Worm (Caenorhabditis elegans) whole organism, midembryonic: ENCODE results near the gene tceb-3.
A peak's percentile ranks its signal among the peaks of the same experiment; 100 is the strongest.

Experiments
- T22C8.4 ChIP-seq: fragments of 200-800 bp; sonication (Bioruptor generic); IDR thresholded peaks from 2 replicates; pipeline ENCODE4 v1.3.6; 2022; ENCODE audit warnings: missing genetic modification characterization, missing compliant biosample characterization
- cog-1 ChIP-seq: sonication (generic microtip); optimal IDR thresholded peaks from 2 replicates; lab custom pipeline; 2016; ENCODE audit warnings: missing genetic modification characterization, missing compliant biosample characterization
- flt-1 ChIP-seq: fragments of 200-800 bp; sonication (Bioruptor generic); IDR thresholded peaks from 2 replicates; pipeline ENCODE4 v1.3.6; 2022; ENCODE audit warnings: missing genetic modification characterization, missing compliant biosample characterization
- klf-2 ChIP-seq: fragments of 200-800 bp; sonication (Bioruptor generic); conservative IDR thresholded peaks from 2 replicates; pipeline ENCODE4 v1.3.6; 2022; ENCODE audit warnings: missing genetic modification reagents, missing genetic modification characterization, missing compliant biosample characterization
- med-1 ChIP-seq: sonication (generic microtip); optimal IDR thresholded peaks from 2 replicates; lab custom pipeline; 2017; ENCODE audit warnings: missing genetic modification characterization, mild to moderate bottlenecking, missing compliant biosample characterization, antibody characterized with exemption, missing genetic modification reagents; ENCODE audit not compliant: insufficient read depth
- ref-1 ChIP-seq: fragments of 200-800 bp; sonication (Bioruptor generic); conservative IDR thresholded peaks from 2 replicates; pipeline ENCODE4 v1.3.6; 2022; ENCODE audit warnings: missing genetic modification reagents, missing genetic modification characterization, missing compliant biosample characterization
- tab-1 ChIP-seq: fragments of 200-800 bp; sonication (Bioruptor generic); IDR thresholded peaks from 2 replicates; pipeline ENCODE4 v1.3.6; 2022; ENCODE audit warnings: missing genetic modification characterization, missing compliant biosample characterization
- ztf-23 ChIP-seq: fragments of 200-800 bp; sonication (Bioruptor generic); IDR thresholded peaks from 2 replicates; pipeline ENCODE4 v1.3.6; 2022; ENCODE audit warnings: missing genetic modification reagents, missing genetic modification characterization, missing compliant biosample characterization
- ztf-29 ChIP-seq: fragments of 200-800 bp; sonication (Bioruptor generic); IDR thresholded peaks from 2 replicates; pipeline ENCODE4 v1.3.6; 2022; ENCODE audit warnings: missing genetic modification reagents, missing genetic modification characterization, missing compliant biosample characterization

tceb-3 gene

ce11 chrII:10947317-10947716 is at the start of gene tceb-3, which contains the start of gene gskl-1:
Gene tceb-3, minus strand, starts transcription at chrII:10947417.
Gene gskl-1, plus strand, starts transcription at chrII:10947559.
- no peak for TF ChIP-seq ztf-23 (GFP tag; lab: Robert Waterston, UW)
- TF ChIP-seq klf-2 (GFP tag; lab: Robert Waterston, UW), result no peak
- TF ChIP-seq tab-1 (GFP tag; lab: Robert Waterston, UW), result no peak
- no peak for TF ChIP-seq med-1
- no peak for TF ChIP-seq ref-1 (GFP tag; lab: Robert Waterston, UW)
- no peak for TF ChIP-seq ztf-29
- no peak for TF ChIP-seq cog-1 (tag; lab: Kevin White, UChicago)
- TF ChIP-seq T22C8.4 (GFP tag; lab: Robert Waterston, UW), result no peak

ce11 chrII:10995600-10995999 is 48.4 kb upstream of the tceb-3 start:
- no peak for TF ChIP-seq klf-2 (GFP tag; lab: Robert Waterston, UW)
- TF ChIP-seq ztf-23 (GFP tag; lab: Robert Waterston, UW), result no peak
- no peak for TF ChIP-seq T22C8.4 (GFP tag; lab: Robert Waterston, UW)
- no peak for TF ChIP-seq ztf-29
- TF ChIP-seq tab-1 (GFP tag; lab: Robert Waterston, UW), result no peak
- no peak for TF ChIP-seq flt-1 (GFP tag; lab: Robert Waterston, UW)
- no peak for TF ChIP-seq med-1
- TF ChIP-seq cog-1 (tag; lab: Kevin White, UChicago), result no peak
- TF ChIP-seq ref-1 (GFP tag; lab: Robert Waterston, UW), result no peak

- no peak for TF ChIP-seq ztf-23 (GFP tag; lab: Robert Waterston, UW)
Observed at ce11 chrII:10993607-10994229, 46.5 kb upstream of the tceb-3 start.

DNA sequence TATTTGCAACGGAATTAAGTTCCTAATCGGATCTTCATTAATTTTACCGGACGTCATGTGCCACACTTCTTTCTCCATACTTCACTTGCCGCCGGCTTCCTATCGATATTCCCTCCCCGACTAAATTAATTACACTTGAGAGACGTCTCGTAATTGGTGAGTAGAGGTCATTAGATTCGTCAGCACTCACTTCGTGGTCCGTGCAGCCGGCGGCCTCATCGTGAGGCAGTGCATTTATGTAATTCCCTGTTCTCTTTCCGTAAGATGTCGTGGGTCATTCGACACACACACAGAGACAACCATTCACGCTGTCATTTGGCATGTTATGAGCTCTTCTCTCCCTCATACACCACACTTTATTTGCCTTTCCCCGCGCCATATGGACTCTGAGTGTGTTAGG is 43.4 kb upstream of the tceb-3 start:
- TF ChIP-seq T22C8.4 (GFP tag; lab: Robert Waterston, UW) (no peak), ref-1 (GFP tag; lab: Robert Waterston, UW) (no peak), ztf-23 (GFP tag; lab: Robert Waterston, UW) (no peak), klf-2 (GFP tag; lab: Robert Waterston, UW) (no peak), flt-1 (GFP tag; lab: Robert Waterston, UW) (no peak), med-1 (no peak), cog-1 (tag; lab: Kevin White, UChicago) (peak; percentile 26), tab-1 (GFP tag; lab: Robert Waterston, UW) (no peak), ztf-29 (0 out of 2 replicates have a peak, but pooled peaks have one; percentile 13)

- TF ChIP-seq med-1, result no peak
- TF ChIP-seq T22C8.4 (GFP tag; lab: Robert Waterston, UW), result peak; percentile 70
- no peak for TF ChIP-seq tab-1 (GFP tag; lab: Robert Waterston, UW)
- TF ChIP-seq klf-2 (GFP tag; lab: Robert Waterston, UW), result peak; percentile 37; the same call in 1 of the 2 replicates
- TF ChIP-seq ref-1 (GFP tag; lab: Robert Waterston, UW), result no peak
- 0 out of 2 replicates have a peak, but pooled peaks have one; percentile 54 for TF ChIP-seq flt-1 (GFP tag; lab: Robert Waterston, UW)
- no peak for TF ChIP-seq ztf-29
- no peak for TF ChIP-seq cog-1 (tag; lab: Kevin White, UChicago)
- TF ChIP-seq ztf-23 (GFP tag; lab: Robert Waterston, UW), result 0 out of 2 replicates have a peak, but pooled peaks have one; percentile 25
Observed at ce11 chrII:10989180-10989579, 42.0 kb upstream of the tceb-3 start.

- no peak for TF ChIP-seq ztf-23 (GFP tag; lab: Robert Waterston, UW)
- TF ChIP-seq ref-1 (GFP tag; lab: Robert Waterston, UW), result no peak
- TF ChIP-seq cog-1 (tag; lab: Kevin White, UChicago), result no peak
- TF ChIP-seq klf-2 (GFP tag; lab: Robert Waterston, UW), result no peak
Observed at ce11 chrII:10988575-10988974, 41.4 kb upstream of the tceb-3 start.

DNA sequence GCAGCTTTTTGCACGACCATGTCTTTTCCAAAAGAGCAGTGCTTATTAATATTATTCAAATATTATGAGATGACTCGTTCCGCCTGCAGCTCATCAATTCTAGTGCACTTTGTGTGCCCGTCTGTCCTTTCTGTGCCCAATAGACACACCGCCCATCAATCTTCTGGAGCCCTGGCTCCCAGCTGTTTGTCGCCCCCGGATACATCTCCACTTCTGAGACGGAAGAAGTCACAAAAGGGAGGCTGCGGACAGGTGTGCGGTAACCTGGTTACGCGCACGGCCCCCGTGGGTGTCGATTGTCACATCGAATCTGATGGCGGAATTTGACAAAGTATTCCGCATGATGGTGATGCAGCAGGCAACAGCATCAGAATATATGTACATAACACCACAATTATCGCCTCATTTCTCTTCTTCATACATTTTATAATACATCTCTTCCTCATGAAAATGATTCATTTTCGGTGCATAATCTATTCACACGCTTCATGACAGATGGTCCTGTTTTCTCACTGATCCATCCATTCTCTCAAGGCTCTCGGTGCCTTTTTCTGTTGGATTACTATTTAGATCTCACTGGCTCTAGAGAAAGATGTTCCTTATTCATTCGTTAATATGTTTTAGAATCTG is 39.4 kb upstream of the tceb-3 start:
- TF ChIP-seq ref-1 (GFP tag; lab: Robert Waterston, UW), result no peak
- TF ChIP-seq cog-1 (tag; lab: Kevin White, UChicago), result no peak
- no peak for TF ChIP-seq med-1
- no peak for TF ChIP-seq ztf-23 (GFP tag; lab: Robert Waterston, UW)
- no peak for TF ChIP-seq klf-2 (GFP tag; lab: Robert Waterston, UW)
- TF ChIP-seq flt-1 (GFP tag; lab: Robert Waterston, UW), result no peak
- no peak for TF ChIP-seq ztf-29
- TF ChIP-seq tab-1 (GFP tag; lab: Robert Waterston, UW), result no peak
- no peak for TF ChIP-seq T22C8.4 (GFP tag; lab: Robert Waterston, UW)

DNA sequence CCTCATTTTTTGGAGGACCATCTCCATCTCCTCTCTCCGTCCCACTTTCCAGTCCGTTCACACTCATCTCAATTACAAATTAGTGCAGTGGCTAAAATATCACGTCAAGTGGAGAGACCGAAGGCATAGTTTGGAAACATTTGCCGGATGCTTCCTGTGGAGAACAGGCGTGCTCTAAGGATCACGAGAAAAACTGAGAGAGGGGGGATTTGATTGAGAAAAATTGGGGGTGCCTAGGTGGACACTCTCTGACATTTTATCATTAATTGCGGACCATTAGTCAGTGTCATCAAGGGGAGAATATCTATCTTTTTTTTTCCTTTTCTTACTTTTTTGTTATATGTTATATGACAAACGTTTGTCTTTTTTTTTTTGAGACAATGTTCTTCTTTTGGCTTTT is 34.8 kb upstream of the tceb-3 start:
- TF ChIP-seq ztf-29, result no peak
- TF ChIP-seq T22C8.4 (GFP tag; lab: Robert Waterston, UW), result no peak
- TF ChIP-seq tab-1 (GFP tag; lab: Robert Waterston, UW), result no peak
- TF ChIP-seq cog-1 (tag; lab: Kevin White, UChicago), result no peak
- TF ChIP-seq med-1, result no peak
- TF ChIP-seq ref-1 (GFP tag; lab: Robert Waterston, UW), result no peak
- no peak for TF ChIP-seq ztf-23 (GFP tag; lab: Robert Waterston, UW)
- TF ChIP-seq klf-2 (GFP tag; lab: Robert Waterston, UW), result no peak
- TF ChIP-seq flt-1 (GFP tag; lab: Robert Waterston, UW), result no peak

- no peak for TF ChIP-seq klf-2 (GFP tag; lab: Robert Waterston, UW)
- no peak for TF ChIP-seq tab-1 (GFP tag; lab: Robert Waterston, UW)
- no peak for TF ChIP-seq T22C8.4 (GFP tag; lab: Robert Waterston, UW)
- TF ChIP-seq ref-1 (GFP tag; lab: Robert Waterston, UW), result no peak
- TF ChIP-seq ztf-29, result no peak
- no peak for TF ChIP-seq ztf-23 (GFP tag; lab: Robert Waterston, UW)
- no peak for TF ChIP-seq flt-1 (GFP tag; lab: Robert Waterston, UW)
- TF ChIP-seq med-1, result no peak
- no peak for TF ChIP-seq cog-1 (tag; lab: Kevin White, UChicago)
Observed at ce11 chrII:10975239-10975638, 28.0 kb upstream of the tceb-3 start, which contains the start of gene ptp-3. Gene ptp-3, plus strand, starts transcription at chrII:10975539.
